Worm (Caenorhabditis elegans): Measurements from ENCODE around the gene srv-5.
A peak's percentile ranks its signal among the peaks of the same experiment; 100 is the strongest.

DNA sequence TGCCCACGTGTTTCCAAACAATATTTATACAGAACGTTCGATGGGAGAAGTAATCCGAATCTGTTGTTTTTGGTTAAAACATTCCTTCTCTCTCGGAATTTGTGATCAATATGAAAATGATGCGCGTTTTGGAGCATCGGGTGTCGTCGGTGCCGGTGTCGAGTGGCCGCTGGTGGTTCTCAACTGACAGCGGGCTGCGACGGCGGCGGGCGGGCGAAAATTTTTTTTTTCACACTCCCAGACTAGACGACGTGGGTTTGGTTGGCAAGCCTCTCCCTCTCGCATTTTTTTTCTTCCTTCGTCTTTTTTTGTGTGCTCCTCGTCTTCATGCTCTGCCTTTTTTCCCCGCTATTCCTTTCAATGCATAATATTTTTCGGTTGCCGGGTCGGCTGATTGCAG, 34.0 kb upstream of the srv-5 start, which contains the start of gene W01H2.2:
- no peak for TF ChIP-seq fkh-3 (tag; optimal IDR thresholded peaks at IDR 0.05)
- TF ChIP-seq F23B12.7 (tag; optimal IDR thresholded peaks at IDR 0.05; ENCODE audit: insufficient read depth) = no peak
- TF ChIP-seq lin-40 (tag; optimal IDR thresholded peaks at IDR 0.05) = no peak
- TF ChIP-seq unc-62 (GFP tag; optimal IDR thresholded peaks at IDR 0.05) = no peak
- no peak for TF ChIP-seq ztf-22 (GFP tag; optimal IDR thresholded peaks at IDR 0.05)
- TF ChIP-seq pha-4 (tag; optimal IDR thresholded peaks at IDR 0.05) = no peak
- no peak for TF ChIP-seq ama-1 (optimal IDR thresholded peaks at IDR 0.05)
- no peak for TF ChIP-seq ama-1 (GFP tag; optimal IDR thresholded peaks at IDR 0.05)
- TF ChIP-seq lag-1 (GFP tag; IDR thresholded peaks at IDR 0.05) = no peak
- TF ChIP-seq mcd-1 (GFP tag; IDR thresholded peaks at IDR 0.05) = 0 out of 2 replicates have a peak, but pooled peaks have one; percentile 34
- no peak for TF ChIP-seq gei-17 (GFP tag; optimal IDR thresholded peaks at IDR 0.05)
- TF ChIP-seq tbp1 (GFP tag; optimal IDR thresholded peaks at IDR 0.05) = no peak
